Worm (Caenorhabditis elegans): ENCODE measurements around the gene cnc-5.

Gene cnc-5

DNA sequence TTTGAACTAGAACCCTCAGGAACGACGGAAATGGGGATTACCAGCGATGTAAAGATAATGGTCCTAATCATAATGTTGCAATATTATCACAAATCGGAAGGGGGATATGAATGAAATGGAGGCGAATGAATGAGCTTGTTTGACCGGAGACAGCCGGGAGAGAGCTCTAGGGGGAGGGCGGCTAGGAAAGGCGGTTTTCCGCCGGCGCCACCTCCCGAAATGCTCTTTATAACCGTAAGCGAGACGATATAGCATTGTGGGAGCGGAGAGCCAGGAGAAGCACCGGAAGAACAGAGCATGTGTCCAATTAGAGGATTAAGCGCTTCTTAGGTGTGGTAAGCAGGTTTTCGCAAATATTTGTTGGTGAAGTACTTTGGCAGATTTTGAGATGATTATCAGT is 19.6 kb upstream of the cnc-5 start, which contains the start of gene R12A1.3:
Gene R12A1.3 (minus strand): TSS at position 200 of the 400 bp plus-strand sequence.
- TF ChIP-seq repo-1 (tag; optimal IDR thresholded peaks at IDR 0.05), result no peak
- no peak for TF ChIP-seq nhr-179 (tag; optimal IDR thresholded peaks at IDR 0.05)
- TF ChIP-seq zfh-2 (GFP tag; conservative IDR thresholded peaks at IDR 0.05), result peak; percentile 55

- TF ChIP-seq dox-1 (GFP tag; IDR thresholded peaks at IDR 0.05) (no peak), dpff-1 (tag; optimal IDR thresholded peaks at IDR 0.05) (no peak)
Observed at ce11 chrV:1431702-1432187, 13.4 kb upstream of the cnc-5 start, which contains the start of gene ges-1. ges-1 (minus strand) TSS chrV:1432137.

DNA sequence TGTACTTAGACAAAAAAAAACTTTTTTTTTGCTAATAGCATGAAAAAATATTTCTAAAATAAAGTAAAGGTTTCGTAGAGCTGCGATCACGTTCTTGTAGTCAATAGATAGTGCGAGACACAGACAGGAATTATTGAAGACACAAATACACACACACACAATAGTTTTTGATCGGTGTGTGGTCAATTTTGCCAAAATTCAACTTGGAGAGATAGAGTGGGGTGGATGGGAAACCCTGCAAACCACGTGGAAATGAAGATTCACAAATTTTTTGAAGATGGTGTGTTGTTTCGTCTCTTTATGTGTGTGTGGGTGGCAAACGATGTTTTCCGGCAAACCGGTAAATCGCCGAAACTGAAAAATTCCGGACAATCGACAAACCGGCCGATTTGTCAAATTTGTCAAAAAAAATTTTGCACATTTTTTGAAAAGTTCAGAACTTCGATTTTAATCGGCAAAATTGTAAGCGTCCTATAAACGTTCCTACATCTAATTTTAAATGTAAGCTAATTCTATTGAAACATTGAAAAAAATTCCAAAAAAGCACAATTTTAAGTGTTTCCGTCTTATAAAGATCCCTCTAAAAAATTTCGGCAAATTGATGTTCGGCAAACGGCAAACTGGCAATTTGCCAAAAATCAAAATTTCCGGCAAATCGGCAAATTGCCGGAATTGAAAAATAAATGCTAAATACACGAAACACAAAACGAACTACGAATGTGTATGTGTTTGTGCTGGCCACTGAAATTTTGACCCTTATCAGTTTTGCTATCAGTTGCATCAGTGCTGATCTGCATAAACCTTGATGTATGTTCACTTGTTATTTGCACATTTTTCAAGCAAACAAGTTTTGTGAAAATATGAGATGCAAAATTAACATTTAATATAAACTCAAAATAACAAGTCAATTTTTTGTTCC is 12.4 kb upstream of the cnc-5 start:
- TF ChIP-seq nhr-80 (tag; optimal IDR thresholded peaks at IDR 0.05) (peak; percentile 26), atf-7 (tag; optimal IDR thresholded peaks at IDR 0.05) (no peak)

- TF ChIP-seq ZK185.1 (tag; optimal IDR thresholded peaks at IDR 0.05; ENCODE audit: poor library complexity, severe bottlenecking) (no peak), atf-7 (tag; optimal IDR thresholded peaks at IDR 0.05) (no peak), snpc-3.4 (tag; optimal IDR thresholded peaks at IDR 0.05) (no peak), zfh-2 (GFP tag; conservative IDR thresholded peaks at IDR 0.05) (no peak), aptf-3 (GFP tag; IDR thresholded peaks at IDR 0.05) (no peak), lir-1 (GFP tag; conservative IDR thresholded peaks at IDR 0.05) (no peak)
Observed at ce11 chrV:1433419-1433765, 11.8 kb upstream of the cnc-5 start.

ce11 chrV:1434398-1434797 is 10.8 kb upstream of the cnc-5 start:
- TF ChIP-seq nfyb-1 (GFP tag; IDR thresholded peaks at IDR 0.05), result no peak
- no peak for TF ChIP-seq snpc-1.3 (tag; optimal IDR thresholded peaks at IDR 0.05; ENCODE audit: insufficient read depth)
- TF ChIP-seq athp-1 (tag; optimal IDR thresholded peaks at IDR 0.05), result no peak
- TF ChIP-seq lir-1 (GFP tag; conservative IDR thresholded peaks at IDR 0.05), result no peak
- TF ChIP-seq F33H1.4 (GFP tag; IDR thresholded peaks at IDR 0.05), result no peak
- TF ChIP-seq F10E7.11 (tag; optimal IDR thresholded peaks at IDR 0.05), result no peak
- TF ChIP-seq ztf-6 (GFP tag; IDR thresholded peaks at IDR 0.05), result no peak
- TF ChIP-seq ekl-4 (GFP tag; IDR thresholded peaks at IDR 0.05), result no peak
- TF ChIP-seq rcor-1 (GFP tag; IDR thresholded peaks at IDR 0.05), result no peak
- no peak for TF ChIP-seq tlf-1 (GFP tag; optimal IDR thresholded peaks at IDR 0.05)
- no peak for TF ChIP-seq T07F8.4 (tag; optimal IDR thresholded peaks at IDR 0.05)
- no peak for TF ChIP-seq lin-26 (GFP tag; IDR thresholded peaks at IDR 0.05)
- no peak for TF ChIP-seq F52B5.7 (tag; optimal IDR thresholded peaks at IDR 0.05)
- TF ChIP-seq hmg-20 (GFP tag; IDR thresholded peaks at IDR 0.05), result no peak
- TF ChIP-seq B0336.3 (GFP tag; IDR thresholded peaks at IDR 0.05), result no peak
- TF ChIP-seq ztf-25 (GFP tag; IDR thresholded peaks at IDR 0.05), result no peak
- TF ChIP-seq bed-1 (GFP tag; IDR thresholded peaks at IDR 0.05), result no peak
- no peak for TF ChIP-seq lsy-27 (tag; optimal IDR thresholded peaks at IDR 0.05; ENCODE audit: borderline replicate concordance, insufficient read depth)
- no peak for TF ChIP-seq ama-1 (optimal IDR thresholded peaks at IDR 0.05)
- no peak for TF ChIP-seq ama-1 (GFP tag; optimal IDR thresholded peaks at IDR 0.05)
- TF ChIP-seq tbp1 (GFP tag; optimal IDR thresholded peaks at IDR 0.05), result no peak

All from whole organism, young adult.